Worm (Caenorhabditis elegans) whole organism, L3 larva: Measurements from ENCODE around the gene tbcc-1.

Experiments
- R02D3.7 ChIP-seq: fragments of 150-350 bp; optimal IDR thresholded peaks from 2 replicates; lab custom pipeline; 2014; ENCODE audit warnings: missing biosample characterization, missing genetic modification characterization
- aly-2 ChIP-seq: fragments of 150-350 bp; optimal IDR thresholded peaks from 2 replicates; lab custom pipeline; 2014; ENCODE audit warnings: missing biosample characterization, missing genetic modification characterization
- pha-4 ChIP-seq: fragments of 150-350 bp; optimal IDR thresholded peaks from 2 replicates; lab custom pipeline; 2014; ENCODE audit warnings: missing biosample characterization, missing genetic modification reagents, missing genetic modification characterization
- tbx-2 ChIP-seq: sonication (generic microtip); optimal IDR thresholded peaks from 2 replicates; lab custom pipeline; 2016; ENCODE audit warnings: mild to moderate bottlenecking, missing genetic modification characterization, missing compliant biosample characterization
- unc-39 ChIP-seq: sonication (generic microtip); optimal IDR thresholded peaks from 4 replicates; lab custom pipeline; 2017; ENCODE audit warnings: missing biosample characterization, missing genetic modification characterization

DNA sequence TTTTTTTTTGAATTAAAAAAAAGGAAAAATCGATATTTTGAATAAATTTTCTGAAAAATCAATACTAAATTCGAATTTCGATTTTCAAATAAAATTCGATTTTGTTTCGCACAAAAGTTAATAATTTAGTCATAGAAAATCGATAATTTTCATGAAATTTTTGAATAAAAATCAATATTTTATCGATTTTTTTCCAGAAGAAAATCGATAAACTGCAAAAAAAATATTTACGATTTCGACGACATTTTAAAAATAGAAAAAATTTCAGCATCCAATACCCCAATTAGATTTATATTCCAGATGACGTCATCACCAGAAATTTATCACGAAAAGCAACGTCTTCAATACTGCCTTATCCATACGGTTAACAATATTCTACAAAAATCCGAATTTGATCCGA, 48.1 kb downstream of the tbcc-1 start, which contains the start of gene josd-1:
- TF ChIP-seq pha-4 (tag; lab: Kevin White, UChicago) = no peak
- TF ChIP-seq unc-39 (tag; lab: Kevin White, UChicago) = no peak
- TF ChIP-seq aly-2 (tag; lab: Kevin White, UChicago) = no peak
- no peak for TF ChIP-seq R02D3.7 (tag; lab: Kevin White, UChicago)
- no peak for TF ChIP-seq tbx-2 (tag; lab: Kevin White, UChicago)
